Fruit fly (Drosophila melanogaster) whole organism, embryonic: Measurements from ENCODE around the gene Atpalpha.

Experiments
- ATbp ChIP-seq: fragments of 200-800 bp; sonication (Bioruptor generic); optimal IDR thresholded peaks from 2 replicates; lab custom pipeline; 2017; ENCODE audit warnings: missing biosample characterization, mild to moderate bottlenecking, missing genetic modification characterization, missing genetic modification reagents
- B-H2 ChIP-seq: fragments of 200-800 bp; sonication (Bioruptor generic); optimal IDR thresholded peaks from 2 replicates; lab custom pipeline; 2018; ENCODE audit warnings: missing biosample characterization, mild to moderate bottlenecking, missing genetic modification characterization
- Bgb ChIP-seq: fragments of 200-800 bp; sonication (Bioruptor generic); IDR thresholded peaks from 2 replicates; pipeline ENCODE4 v1.3.6; 2022; ENCODE audit warnings: missing biosample characterization, missing genetic modification characterization; ENCODE audit not compliant: partially characterized antibody
- CG1024 ChIP-seq: fragments of 200-800 bp; sonication (Bioruptor generic); IDR thresholded peaks from 2 replicates; pipeline ENCODE4 v1.3.6; 2022; ENCODE audit warnings: missing biosample characterization, missing genetic modification characterization
- CG11560 ChIP-seq: fragments of 200-800 bp; sonication (Bioruptor generic); IDR thresholded peaks from 3 replicates; pipeline ENCODE4 v1.3.6; 2022; ENCODE audit warnings: missing biosample characterization, missing genetic modification characterization
- CG11695 ChIP-seq: fragments of 200-800 bp; sonication (Bioruptor generic); IDR thresholded peaks from 3 replicates; pipeline ENCODE4 v1.3.6; 2022; ENCODE audit warnings: missing biosample characterization, missing genetic modification characterization
- CG12744 ChIP-seq: fragments of 200-800 bp; sonication (Bioruptor generic); optimal IDR thresholded peaks from 2 replicates; lab custom pipeline; 2016; ENCODE audit warnings: missing biosample characterization, missing genetic modification characterization
- CG15269 ChIP-seq: fragments of 200-800 bp; sonication (Bioruptor generic); optimal IDR thresholded peaks from 2 replicates; lab custom pipeline; 2018; ENCODE audit warnings: missing biosample characterization, mild to moderate bottlenecking, missing genetic modification characterization, moderate library complexity
- CG1529 ChIP-seq: fragments of 200-800 bp; sonication (Bioruptor generic); optimal IDR thresholded peaks from 3 replicates; lab custom pipeline; 2018; ENCODE audit warnings: missing biosample characterization, missing genetic modification characterization
- CG16779 ChIP-seq: fragments of 200-800 bp; sonication (Bioruptor generic); IDR thresholded peaks from 2 replicates; pipeline ENCODE4 v1.3.6; 2022; ENCODE audit warnings: missing biosample characterization, missing genetic modification characterization
- CG2120 ChIP-seq: fragments of 200-800 bp; sonication (Bioruptor generic); optimal IDR thresholded peaks from 3 replicates; lab custom pipeline; 2016; ENCODE audit warnings: missing biosample characterization, missing genetic modification characterization
- CG30403 ChIP-seq: fragments of 200-800 bp; sonication (Bioruptor generic); optimal IDR thresholded peaks from 3 replicates; lab custom pipeline; 2016; ENCODE audit warnings: missing biosample characterization, missing genetic modification characterization
- CG32772 ChIP-seq: fragments of 200-800 bp; sonication (Bioruptor generic); IDR thresholded peaks from 2 replicates; pipeline ENCODE4 v1.3.6; 2022; ENCODE audit warnings: missing biosample characterization, missing genetic modification characterization
- CG4730 ChIP-seq: fragments of 200-800 bp; sonication (Bioruptor generic); IDR thresholded peaks from 2 replicates; pipeline ENCODE4 v1.3.6; 2022; ENCODE audit warnings: missing biosample characterization, missing genetic modification characterization
- CG4854 ChIP-seq: fragments of 200-800 bp; sonication (Bioruptor generic); optimal IDR thresholded peaks from 2 replicates; lab custom pipeline; 2016; ENCODE audit warnings: missing biosample characterization, missing genetic modification characterization, inconsistent platforms
- CG6254 ChIP-seq: fragments of 200-800 bp; sonication (Bioruptor generic); optimal IDR thresholded peaks from 3 replicates; lab custom pipeline; 2017; ENCODE audit warnings: mild to moderate bottlenecking, missing biosample characterization, missing genetic modification reagents, missing genetic modification characterization
- CG7556 ChIP-seq: fragments of 200-800 bp; sonication (Bioruptor generic); optimal IDR thresholded peaks from 2 replicates; lab custom pipeline; 2017; ENCODE audit warnings: missing biosample characterization, mild to moderate bottlenecking, missing genetic modification characterization
- CG8478 ChIP-seq: fragments of >200 bp; optimal IDR thresholded peaks from 2 replicates; lab custom pipeline; 2018
- CkIIα-i1 ChIP-seq: fragments of 200-800 bp; sonication (Bioruptor generic); IDR thresholded peaks from 2 replicates; pipeline ENCODE4 v1.3.6; 2022; ENCODE audit warnings: missing biosample characterization, missing genetic modification characterization
- Dek ChIP-seq: fragments of 200-800 bp; sonication (Bioruptor generic); optimal IDR thresholded peaks from 3 replicates; lab custom pipeline; 2019; ENCODE audit warnings: missing biosample characterization, mild to moderate bottlenecking, missing genetic modification characterization, moderate library complexity
- Dfd ChIP-seq, 2 experiments: fragments of >200 bp; optimal IDR thresholded peaks; 2 replicates each; lab custom pipeline; 2017; ENCODE audit warnings: missing biosample characterization in 2 of 2, missing genetic modification characterization in 2 of 2
- Dll ChIP-seq: fragments of 200-800 bp; sonication (Bioruptor generic); IDR thresholded peaks from 4 replicates; pipeline ENCODE4 v1.3.6; 2022; ENCODE audit warnings: missing biosample characterization, missing genetic modification characterization; ENCODE audit not compliant: partially characterized antibody
- E2f2 ChIP-seq: fragments of 200-800 bp; sonication (Bioruptor generic); IDR thresholded peaks from 2 replicates; pipeline ENCODE4 v1.3.6; 2022; ENCODE audit warnings: missing biosample characterization, missing genetic modification characterization
- Ets65A ChIP-seq: fragments of 200-800 bp; sonication (Bioruptor generic); peaks from one replicate; lab custom pipeline; 2016; ENCODE audit warnings: missing biosample characterization, missing genetic modification characterization
- Fer1 ChIP-seq: fragments of 200-800 bp; sonication (Bioruptor generic); optimal IDR thresholded peaks from 2 replicates; lab custom pipeline; 2017; ENCODE audit warnings: missing biosample characterization, mild to moderate bottlenecking, missing genetic modification characterization
- HLH3B ChIP-seq: fragments of 200-800 bp; sonication (Bioruptor generic); IDR thresholded peaks from 2 replicates; pipeline ENCODE4 v1.3.6; 2022; ENCODE audit warnings: missing biosample characterization, missing genetic modification characterization
- MESR4 ChIP-seq: fragments of 200-800 bp; sonication (Bioruptor generic); optimal IDR thresholded peaks from 2 replicates; lab custom pipeline; 2018; ENCODE audit warnings: missing biosample characterization, mild to moderate bottlenecking, missing genetic modification characterization, moderate library complexity
- NC2β ChIP-seq: fragments of 200-800 bp; sonication (Bioruptor generic); optimal IDR thresholded peaks from 2 replicates; lab custom pipeline; 2016; ENCODE audit warnings: missing biosample characterization, missing genetic modification characterization
- Ravus ChIP-seq: fragments of 200-800 bp; sonication (Bioruptor generic); IDR thresholded peaks from 2 replicates; pipeline ENCODE4 v1.3.6; 2022; ENCODE audit warnings: missing biosample characterization, missing genetic modification characterization
- Ssrp ChIP-seq: fragments of 200-800 bp; sonication (Bioruptor generic); optimal IDR thresholded peaks from 2 replicates; lab custom pipeline; 2018; ENCODE audit warnings: missing biosample characterization, mild to moderate bottlenecking, missing genetic modification characterization, moderate library complexity
- YL-1 ChIP-seq: fragments of 200-800 bp; sonication (Bioruptor generic); optimal IDR thresholded peaks from 3 replicates; lab custom pipeline; 2017; ENCODE audit warnings: missing biosample characterization, mild to moderate bottlenecking, missing genetic modification characterization
- ash1 ChIP-seq: fragments of 200-800 bp; sonication (Bioruptor generic); optimal IDR thresholded peaks from 2 replicates; lab custom pipeline; 2018; ENCODE audit warnings: missing biosample characterization, mild to moderate bottlenecking, missing genetic modification characterization
- az2 ChIP-seq: fragments of 200-800 bp; sonication (Bioruptor generic); optimal IDR thresholded peaks from 3 replicates; lab custom pipeline; 2016; ENCODE audit warnings: missing biosample characterization, missing genetic modification characterization
- crc ChIP-seq: fragments of 200-800 bp; sonication (Bioruptor generic); optimal IDR thresholded peaks from 2 replicates; lab custom pipeline; 2016; ENCODE audit warnings: missing biosample characterization, missing genetic modification characterization
- croc ChIP-seq: fragments of 200-800 bp; sonication (Bioruptor generic); conservative IDR thresholded peaks from 3 replicates; pipeline ENCODE4 v1.3.6; 2022; ENCODE audit warnings: missing biosample characterization, missing genetic modification characterization
- da ChIP-seq: fragments of 200-800 bp; sonication (Bioruptor generic); optimal IDR thresholded peaks from 2 replicates; lab custom pipeline; 2016; ENCODE audit warnings: missing biosample characterization, missing genetic modification characterization
- fd102C ChIP-seq: fragments of 200-800 bp; sonication (Bioruptor generic); optimal IDR thresholded peaks from 2 replicates; lab custom pipeline; 2018; ENCODE audit warnings: missing biosample characterization, mild to moderate bottlenecking, missing genetic modification characterization, moderate library complexity
- gsb-n ChIP-seq: fragments of 200-800 bp; sonication (Bioruptor generic); optimal IDR thresholded peaks from 3 replicates; lab custom pipeline; 2018; ENCODE audit warnings: missing biosample characterization, mild to moderate bottlenecking, missing genetic modification characterization
- kah ChIP-seq: fragments of 200-800 bp; sonication (Bioruptor generic); optimal IDR thresholded peaks from 2 replicates; lab custom pipeline; 2018; ENCODE audit warnings: missing biosample characterization, mild to moderate bottlenecking, missing genetic modification characterization
- kni ChIP-seq: fragments of 200-800 bp; sonication (Bioruptor generic); optimal IDR thresholded peaks from 3 replicates; lab custom pipeline; 2017; ENCODE audit warnings: mild to moderate bottlenecking, missing biosample characterization, missing genetic modification reagents, missing genetic modification characterization
- lilli ChIP-seq: fragments of 200-800 bp; sonication (Bioruptor generic); optimal IDR thresholded peaks from 3 replicates; lab custom pipeline; 2016; ENCODE audit warnings: missing biosample characterization, missing genetic modification characterization
- luna ChIP-seq: fragments of 200-800 bp; sonication (Bioruptor generic); optimal IDR thresholded peaks from 2 replicates; lab custom pipeline; 2016; ENCODE audit warnings: missing biosample characterization, missing genetic modification characterization
- pho ChIP-seq: fragments of 200-800 bp; sonication (Bioruptor generic); optimal IDR thresholded peaks from 2 replicates; lab custom pipeline; 2016; ENCODE audit warnings: missing biosample characterization, missing genetic modification characterization
- sob ChIP-seq: fragments of 200-800 bp; sonication (Bioruptor generic); IDR thresholded peaks from 2 replicates; pipeline ENCODE4 v1.3.6; 2022; ENCODE audit warnings: missing biosample characterization, missing genetic modification characterization
- stwl ChIP-seq: fragments of 200-800 bp; sonication (Bioruptor generic); optimal IDR thresholded peaks from 3 replicates; lab custom pipeline; 2018; ENCODE audit warnings: missing biosample characterization, mild to moderate bottlenecking, missing genetic modification characterization, moderate library complexity
- toy ChIP-seq: fragments of 200-800 bp; sonication (Bioruptor generic); IDR thresholded peaks from 2 replicates; pipeline ENCODE4 v1.3.6; 2022; ENCODE audit warnings: missing biosample characterization, missing genetic modification characterization
- tx ChIP-seq: fragments of 200-800 bp; sonication (Bioruptor generic); optimal IDR thresholded peaks from 2 replicates; lab custom pipeline; 2016; ENCODE audit warnings: missing biosample characterization, missing genetic modification characterization
- unpg ChIP-seq: fragments of 200-800 bp; sonication (Bioruptor generic); optimal IDR thresholded peaks from 3 replicates; lab custom pipeline; 2018; ENCODE audit warnings: missing biosample characterization, mild to moderate bottlenecking, missing genetic modification characterization, moderate library complexity
- vfl ChIP-seq: fragments of 200-800 bp; sonication (Bioruptor generic); optimal IDR thresholded peaks from 2 replicates; lab custom pipeline; 2016; ENCODE audit warnings: missing biosample characterization, missing genetic modification characterization
- wek ChIP-seq: fragments of 200-800 bp; sonication (Bioruptor generic); optimal IDR thresholded peaks from 3 replicates; lab custom pipeline; 2018; ENCODE audit warnings: missing biosample characterization, mild to moderate bottlenecking, missing genetic modification characterization, moderate library complexity
- z ChIP-seq: fragments of 200-800 bp; sonication (Bioruptor generic); IDR thresholded peaks from 3 replicates; pipeline ENCODE4 v1.3.6; 2022; ENCODE audit warnings: missing biosample characterization, missing genetic modification characterization
- zfh1 ChIP-seq: fragments of 200-800 bp; sonication (Bioruptor generic); IDR thresholded peaks from 3 replicates; pipeline ENCODE4 v1.3.6; 2022; ENCODE audit warnings: missing biosample characterization, missing genetic modification characterization

Gene Atpalpha

DNA sequence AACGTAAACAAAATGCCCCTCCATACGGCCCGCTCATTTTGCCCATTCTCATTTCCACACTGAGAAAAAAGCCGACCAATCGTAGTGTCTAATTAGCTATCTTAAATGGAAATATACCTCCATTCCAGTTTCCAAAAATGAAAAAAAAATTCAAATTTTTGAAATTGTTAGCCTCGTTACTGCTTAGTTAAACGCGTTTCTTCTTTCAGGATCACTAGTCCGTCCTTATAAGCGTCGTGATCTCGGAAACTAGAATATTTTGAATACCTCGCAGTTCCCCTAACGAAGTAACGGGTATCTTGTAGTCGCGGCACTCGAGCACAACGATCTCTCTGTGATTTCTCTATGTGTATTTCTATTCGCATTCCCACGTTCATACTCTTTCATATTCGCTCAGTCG is 41.1 kb downstream of the Atpalpha start (continued):
- no peak for TF ChIP-seq kah (GFP tag; lab: Kevin White, UChicago)
- 0 out of 2 replicates have a peak, but pooled peaks have one; percentile 32 for TF ChIP-seq HLH3B (GFP tag; lab: Robert Waterston, UW)
- TF ChIP-seq zfh1 (GFP tag; lab: Robert Waterston, UW) = 0 out of 3 replicates have a peak, but pooled peaks have one; percentile 27
- TF ChIP-seq CG1024 (GFP tag; lab: Robert Waterston, UW) = no peak
- TF ChIP-seq CG32772 (GFP tag; lab: Robert Waterston, UW) = peak; percentile 37; the same call in 1 of the 2 replicates
- no peak for TF ChIP-seq da (GFP tag; lab: Kevin White, UChicago)
- peak; percentile 62 for TF ChIP-seq pho (GFP tag; lab: Kevin White, UChicago)
- TF ChIP-seq az2 (GFP tag; lab: Kevin White, UChicago) = peak; percentile 39
- peak; percentile 93 for TF ChIP-seq Ets65A (GFP tag; lab: Kevin White, UChicago)
- no peak for TF ChIP-seq CG16779 (GFP tag; lab: Robert Waterston, UW)
- peak; percentile 32 for TF ChIP-seq luna (GFP tag; lab: Kevin White, UChicago)
- TF ChIP-seq ash1 (GFP tag; lab: Kevin White, UChicago) = no peak
- no peak for TF ChIP-seq Ravus (GFP tag; lab: Robert Waterston, UW)
- TF ChIP-seq YL-1 (GFP tag; lab: Kevin White, UChicago) = no peak
- no peak for TF ChIP-seq CG8478
- TF ChIP-seq lilli (GFP tag; lab: Kevin White, UChicago) = peak; percentile 47
- peak; percentile 24; the same call in 1 of the 2 replicates for TF ChIP-seq E2f2 (GFP tag; lab: Robert Waterston, UW)
- no peak for TF ChIP-seq stwl
- TF ChIP-seq MESR4 (GFP tag; lab: Kevin White, UChicago) = no peak
- TF ChIP-seq CkIIα-i1 (GFP tag; lab: Robert Waterston, UW) = no peak
- no peak for TF ChIP-seq Bgb (GFP tag; lab: Robert Waterston, UW)
- TF ChIP-seq vfl = no peak
- peak; percentile 73 for TF ChIP-seq CG2120 (GFP tag; lab: Kevin White, UChicago)
- peak; percentile 40 for TF ChIP-seq Ssrp (tag; lab: Kevin White, UChicago)
- no peak for TF ChIP-seq Dll (GFP tag; lab: Robert Waterston, UW)
- peak; percentile 64; the same call in 2 of the 3 replicates for TF ChIP-seq CG11695
- TF ChIP-seq CG30403 (GFP tag; lab: Kevin White, UChicago) = peak; percentile 71
- peak; percentile 52; the same call in 1 of the 2 replicates for TF ChIP-seq sob (GFP tag; lab: Robert Waterston, UW)
- no peak for TF ChIP-seq NC2β
- peak; percentile 23 for TF ChIP-seq CG4854 (GFP tag; lab: Kevin White, UChicago)
- TF ChIP-seq Dfd (GFP tag; optimal IDR thresholded peaks at IDR 0.05; lab: Kevin White, UChicago) = no peak
- no peak for TF ChIP-seq CG1529
- peak; percentile 74 for TF ChIP-seq CG15269 (tag; lab: Kevin White, UChicago)
- no peak for TF ChIP-seq toy
- TF ChIP-seq fd102C (GFP tag; lab: Kevin White, UChicago) = no peak
- peak; percentile 50 for TF ChIP-seq unpg (GFP tag; lab: Kevin White, UChicago)
- TF ChIP-seq CG6254 (GFP tag; lab: Kevin White, UChicago) = peak; percentile 3
- TF ChIP-seq Dek (tag; lab: Kevin White, UChicago) = peak; percentile 33
- TF ChIP-seq B-H2 (GFP tag; lab: Kevin White, UChicago) = no peak
- TF ChIP-seq croc = no peak
- TF ChIP-seq tx (GFP tag; lab: Kevin White, UChicago) = peak; percentile 58
- peak; percentile 35 for TF ChIP-seq ATbp
- peak; percentile 47; the same call in 2 of the 3 replicates for TF ChIP-seq CG11560 (tag; lab: Robert Waterston, UW)
- TF ChIP-seq crc = peak; percentile 23
- TF ChIP-seq z (GFP tag; lab: Robert Waterston, UW) = no peak
- peak; percentile 55 for TF ChIP-seq Fer1 (GFP tag; lab: Kevin White, UChicago)
- no peak for TF ChIP-seq CG12744 (GFP tag; lab: Kevin White, UChicago)
- no peak for TF ChIP-seq wek
- no peak for TF ChIP-seq gsb-n (tag; lab: Kevin White, UChicago)
- TF ChIP-seq CG4730 (GFP tag; lab: Robert Waterston, UW) = no peak
- TF ChIP-seq kni (GFP tag; lab: Kevin White, UChicago) = no peak
- peak; percentile 63 for TF ChIP-seq CG7556 (GFP tag; lab: Kevin White, UChicago)
